Fruit fly (Drosophila melanogaster): ENCODE measurements around the gene Efa6.

Efa6 gene

DNA sequence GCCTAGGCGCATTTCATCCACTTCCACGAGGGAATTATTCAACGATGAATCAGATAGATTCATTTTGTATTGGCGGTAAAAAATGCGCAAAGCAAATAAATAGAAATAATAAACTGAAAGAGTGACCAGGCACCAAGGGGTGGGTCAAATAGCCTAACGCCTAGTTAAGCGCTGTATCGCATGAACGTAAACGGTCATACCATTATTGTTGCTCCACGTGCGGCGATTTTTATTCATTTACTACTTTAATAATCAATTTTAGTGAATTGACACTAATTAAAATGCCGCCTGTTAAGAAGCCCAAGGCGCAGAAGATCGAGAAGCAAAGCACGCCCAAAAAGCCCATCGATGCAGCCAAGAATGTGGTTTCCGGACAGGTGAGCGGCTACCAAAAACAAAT lies 3.0 kb upstream of the Efa6 start, which contains the start of the genes CG33107 and CG6937 (continued):
- no peak for TF ChIP-seq CG10274 (GFP tag; optimal IDR thresholded peaks at IDR 0.05)
- no peak for TF ChIP-seq esg (GFP tag; conservative IDR thresholded peaks at IDR 0.05)
- TF ChIP-seq gfzf (GFP tag; optimal IDR thresholded peaks at IDR 0.05): peak; percentile 90
- TF ChIP-seq CG17328 (GFP tag; IDR thresholded peaks at IDR 0.05): no peak
- peak; percentile 30 for TF ChIP-seq Ets97D (GFP tag; optimal IDR thresholded peaks at IDR 0.05)
- TF ChIP-seq ap (GFP tag; IDR thresholded peaks at IDR 0.05): no peak
- no peak for TF ChIP-seq Stat92E (GFP tag; optimal IDR thresholded peaks at IDR 0.05)
- peak; percentile 83 for TF ChIP-seq E2f2 (GFP tag; IDR thresholded peaks at IDR 0.05)
- TF ChIP-seq CG14050 (GFP tag; IDR thresholded peaks at IDR 0.05): no peak
- no peak for TF ChIP-seq dmrt99B (tag; optimal IDR thresholded peaks at IDR 0.05)
- no peak for TF ChIP-seq Dll (GFP tag; IDR thresholded peaks at IDR 0.05; ENCODE audit: partially characterized antibody)
- TF ChIP-seq pros (GFP tag; optimal IDR thresholded peaks at IDR 0.05): no peak
- TF ChIP-seq Gsc (GFP tag; IDR thresholded peaks at IDR 0.05): no peak
- TF ChIP-seq CG4617 (GFP tag; optimal IDR thresholded peaks at IDR 0.05; ENCODE audit: borderline replicate concordance): peak; percentile 61
- peak; percentile 34 for TF ChIP-seq CG17186 (GFP tag; optimal IDR thresholded peaks at IDR 0.05)
- no peak for TF ChIP-seq yki (optimal IDR thresholded peaks at IDR 0.05)
- no peak for TF ChIP-seq Usf (GFP tag; optimal IDR thresholded peaks at IDR 0.05)
- TF ChIP-seq CoRest (tag; optimal IDR thresholded peaks at IDR 0.05): peak; percentile 4
- TF ChIP-seq jigr1 (GFP tag; IDR thresholded peaks at IDR 0.05): no peak
- TF ChIP-seq Ptx1 (GFP tag; IDR thresholded peaks at IDR 0.05): no peak
- TF ChIP-seq ssp (GFP tag; IDR thresholded peaks at IDR 0.05): no peak
- TF ChIP-seq Opbp (GFP tag; IDR thresholded peaks at IDR 0.05; ENCODE audit: partially characterized antibody): 0 out of 3 replicates have a peak, but pooled peaks have one; percentile 48
- no peak for TF ChIP-seq Dek (tag; optimal IDR thresholded peaks at IDR 0.05)
- no peak for TF ChIP-seq CG12155 (GFP tag; optimal IDR thresholded peaks at IDR 0.05)
- no peak for TF ChIP-seq maf-S (GFP tag; optimal IDR thresholded peaks at IDR 0.05)
- no peak for TF ChIP-seq chn (GFP tag; optimal IDR thresholded peaks at IDR 0.05)
- TF ChIP-seq sd (tag; optimal IDR thresholded peaks at IDR 0.05): peak; percentile 53
- TF ChIP-seq pan (optimal IDR thresholded peaks at IDR 0.05): no peak
- TF ChIP-seq pan (GFP tag; optimal IDR thresholded peaks at IDR 0.05 in 1 of 2, IDR thresholded peaks at IDR 0.05 in 1 of 2): no peak
- no peak for TF ChIP-seq CG7271 (tag; optimal IDR thresholded peaks at IDR 0.05)
- no peak for TF ChIP-seq bsh (GFP tag; optimal IDR thresholded peaks at IDR 0.05)
- TF ChIP-seq CG30403 (GFP tag; optimal IDR thresholded peaks at IDR 0.05): no peak
- no peak for TF ChIP-seq zen2 (GFP tag; IDR thresholded peaks at IDR 0.05; ENCODE audit: partially characterized antibody)
- no peak for TF ChIP-seq CG3281 (GFP tag; optimal IDR thresholded peaks at IDR 0.05)
- TF ChIP-seq Dip2 (GFP tag; IDR thresholded peaks at IDR 0.05): no peak
- TF ChIP-seq CG11504 (tag; optimal IDR thresholded peaks at IDR 0.05): no peak
- TF ChIP-seq CG18599 (GFP tag; optimal IDR thresholded peaks at IDR 0.05): no peak
- TF ChIP-seq prd (optimal IDR thresholded peaks at IDR 0.05): no peak
- TF ChIP-seq prd (GFP tag; IDR thresholded peaks at IDR 0.05): no peak
- no peak for TF ChIP-seq otp (GFP tag; IDR thresholded peaks at IDR 0.05)
- TF ChIP-seq CG30020 (tag; optimal IDR thresholded peaks at IDR 0.05): no peak
- no peak for TF ChIP-seq CG9437 (GFP tag; optimal IDR thresholded peaks at IDR 0.05)
- no peak for TF ChIP-seq cg (GFP tag; optimal IDR thresholded peaks at IDR 0.05)
- TF ChIP-seq tna (GFP tag; IDR thresholded peaks at IDR 0.05; ENCODE audit: partially characterized antibody): no peak
- TF ChIP-seq CG11560 (tag; IDR thresholded peaks at IDR 0.05): no peak
- TF ChIP-seq CG8924 (tag; optimal IDR thresholded peaks at IDR 0.05): peak; percentile 30
- no peak for TF ChIP-seq Side (GFP tag; optimal IDR thresholded peaks at IDR 0.05)
- TF ChIP-seq CG4707 (GFP tag; optimal IDR thresholded peaks at IDR 0.05): no peak
- TF ChIP-seq Fer1 (GFP tag; optimal IDR thresholded peaks at IDR 0.05): peak; percentile 4
- no peak for TF ChIP-seq p53 (GFP tag; optimal IDR thresholded peaks at IDR 0.05)
- TF ChIP-seq her (GFP tag; optimal IDR thresholded peaks at IDR 0.05): no peak
- peak; percentile 45 for TF ChIP-seq BEAF-32 (GFP tag; optimal IDR thresholded peaks at IDR 0.05)
